Fruit fly (Drosophila melanogaster): ENCODE data around the gene CG4318.

CG4318 gene

DNA sequence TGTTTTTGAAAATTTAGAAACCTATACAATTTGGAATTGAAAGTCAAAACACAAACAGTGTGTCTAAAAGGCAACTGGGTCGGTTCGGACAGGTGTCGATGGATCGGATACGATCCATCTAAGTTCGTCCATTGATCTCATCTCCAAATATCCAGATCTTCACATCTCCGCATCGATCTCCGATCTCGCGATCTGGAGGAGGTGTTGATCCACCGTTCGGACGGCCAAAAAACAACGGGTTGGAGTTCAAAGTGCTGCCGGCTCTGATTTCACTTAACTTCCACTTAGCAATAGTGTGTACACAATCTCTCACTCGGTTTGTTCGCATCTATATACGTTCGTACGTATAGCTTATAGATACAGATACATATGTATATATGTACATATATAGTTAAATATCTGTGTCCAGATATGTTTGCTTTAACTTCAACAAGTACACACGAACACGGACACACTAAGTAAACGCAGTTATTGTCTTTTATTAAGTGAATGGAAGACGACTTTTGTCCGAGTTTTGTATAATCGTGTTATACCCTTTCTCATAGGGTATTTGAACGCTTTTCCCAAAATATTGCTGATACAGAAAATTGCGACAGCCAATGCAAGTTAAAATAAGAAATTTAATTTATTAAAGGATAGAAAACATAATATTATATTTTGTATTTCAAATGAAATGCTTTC, 46.4 kb downstream of the CG4318 start, which contains the start of gene Fer3HCH (continued):
- TF ChIP-seq Hmr (GFP tag; optimal IDR thresholded peaks at IDR 0.05) (peak; percentile 15), CG7963 (GFP tag; IDR thresholded peaks at IDR 0.05; ENCODE audit: partially characterized antibody) (no peak), H2.0 (GFP tag; IDR thresholded peaks at IDR 0.05) (no peak), pros (GFP tag; optimal IDR thresholded peaks at IDR 0.05) (no peak), CG6765 (GFP tag; optimal IDR thresholded peaks at IDR 0.05) (no peak), bab2 (GFP tag; optimal IDR thresholded peaks at IDR 0.05) (no peak), fd96Cb (tag; optimal IDR thresholded peaks at IDR 0.05) (no peak), slou (GFP tag; optimal IDR thresholded peaks at IDR 0.05) (no peak), CG7556 (GFP tag; optimal IDR thresholded peaks at IDR 0.05) (peak; percentile 6), CG12071 (GFP tag; optimal IDR thresholded peaks at IDR 0.05) (peak; percentile 19)

DNA sequence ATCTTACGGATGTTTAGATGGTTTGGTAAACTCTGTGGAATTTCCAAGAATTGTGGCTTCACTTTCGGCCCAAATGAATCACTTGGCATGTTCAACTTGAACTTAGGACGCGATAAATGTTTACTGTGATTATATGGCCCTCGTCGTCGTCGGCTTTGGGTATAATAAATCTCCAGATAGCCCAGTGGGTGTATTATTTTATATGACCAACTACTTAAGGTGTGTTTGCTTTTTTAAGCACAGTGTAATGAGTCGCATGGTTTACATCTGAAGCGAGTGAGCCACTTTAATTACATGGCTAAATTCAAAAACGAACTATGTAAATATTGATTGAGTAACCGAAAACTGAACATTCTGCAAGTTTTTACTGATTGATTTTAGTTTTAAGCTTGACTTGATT, 49.5 kb downstream of the CG4318 start:
- TF ChIP-seq CG6813 (GFP tag; optimal IDR thresholded peaks at IDR 0.05) = peak; percentile 22
- TF ChIP-seq Atf-2 (GFP tag; optimal IDR thresholded peaks at IDR 0.05) = no peak
- TF ChIP-seq HHEX (GFP tag; optimal IDR thresholded peaks at IDR 0.05) = peak; percentile 18
- no peak for TF ChIP-seq tgo (GFP tag; IDR thresholded peaks at IDR 0.05)
- peak; percentile 21 for TF ChIP-seq CG13424 (tag; optimal IDR thresholded peaks at IDR 0.05)
- TF ChIP-seq bcd (GFP tag; optimal IDR thresholded peaks at IDR 0.05) = no peak
- no peak for TF ChIP-seq pros (GFP tag; optimal IDR thresholded peaks at IDR 0.05)
- no peak for TF ChIP-seq CG10209 (GFP tag; optimal IDR thresholded peaks at IDR 0.05)
- TF ChIP-seq CG12071 (GFP tag; optimal IDR thresholded peaks at IDR 0.05) = peak; percentile 21
- no peak for TF ChIP-seq CG10654 (GFP tag; optimal IDR thresholded peaks at IDR 0.05)
- peak in 1 of 2 experiments; percentile 13 for TF ChIP-seq Hr51 (GFP tag; optimal IDR thresholded peaks at IDR 0.05)
- 0 out of 2 replicates have a peak, but pooled peaks have one; percentile 13 for TF ChIP-seq seq (GFP tag; IDR thresholded peaks at IDR 0.05)
- peak; percentile 2 for TF ChIP-seq odd (GFP tag; optimal IDR thresholded peaks at IDR 0.05)
- peak; percentile 10 for TF ChIP-seq CrebB (tag; optimal IDR thresholded peaks at IDR 0.05)
- no peak for TF ChIP-seq amos (GFP tag; IDR thresholded peaks at IDR 0.05; ENCODE audit: partially characterized antibody)
- peak; percentile 2 for TF ChIP-seq NfI (GFP tag; optimal IDR thresholded peaks at IDR 0.05)
- TF ChIP-seq Xrp1 (GFP tag; IDR thresholded peaks at IDR 0.05) = no peak
- peak; percentile 22 for TF ChIP-seq CG12219 (GFP tag; optimal IDR thresholded peaks at IDR 0.05)
- TF ChIP-seq mirr (GFP tag; optimal IDR thresholded peaks at IDR 0.05) = peak; percentile 62
- no peak for TF ChIP-seq CG2202 (tag; optimal IDR thresholded peaks at IDR 0.05)
- TF ChIP-seq disco-r (GFP tag; optimal IDR thresholded peaks at IDR 0.05) = no peak
- TF ChIP-seq Fer1 (GFP tag; optimal IDR thresholded peaks at IDR 0.05) = peak; percentile 15
- TF ChIP-seq slp2 (GFP tag; optimal IDR thresholded peaks at IDR 0.05) = no peak
- no peak for TF ChIP-seq CG15514 (GFP tag; optimal IDR thresholded peaks at IDR 0.05)
- TF ChIP-seq sd (tag; optimal IDR thresholded peaks at IDR 0.05) = peak; percentile 3
- no peak for TF ChIP-seq CG10366 (GFP tag; IDR thresholded peaks at IDR 0.05)
- peak; percentile 52 for TF ChIP-seq sug (tag; optimal IDR thresholded peaks at IDR 0.05)
- TF ChIP-seq unpg (GFP tag; optimal IDR thresholded peaks at IDR 0.05) = peak; percentile 43
- peak; percentile 18 for TF ChIP-seq Med (GFP tag)
- TF ChIP-seq Max (GFP tag; optimal IDR thresholded peaks at IDR 0.05) = no peak
- TF ChIP-seq CG18476 (GFP tag; optimal IDR thresholded peaks at IDR 0.05) = no peak
- TF ChIP-seq Hmr (GFP tag; optimal IDR thresholded peaks at IDR 0.05) = peak; percentile 18
- peak; percentile 12 for TF ChIP-seq fd3F (GFP tag; optimal IDR thresholded peaks at IDR 0.05)
- no peak for TF ChIP-seq CoRest (tag; optimal IDR thresholded peaks at IDR 0.05)
- no peak for TF ChIP-seq Ets65A (GFP tag)
- TF ChIP-seq her (GFP tag; optimal IDR thresholded peaks at IDR 0.05) = no peak
- peak; percentile 6 for TF ChIP-seq gem (tag; optimal IDR thresholded peaks at IDR 0.05)
- no peak for TF ChIP-seq CG11696 (GFP tag; IDR thresholded peaks at IDR 0.05)
- TF ChIP-seq CG17568 (GFP tag; optimal IDR thresholded peaks at IDR 0.05) = peak; percentile 48
- TF ChIP-seq crc (GFP tag; optimal IDR thresholded peaks at IDR 0.05) = no peak
